Worm (Caenorhabditis elegans) whole organism, late embryonic: ENCODE data around the gene ZK666.15.

Experiments used
- C08G9.2 ChIP-seq: sonication (generic microtip); optimal IDR thresholded peaks from 2 replicates; lab custom pipeline; 2016; ENCODE audit warnings: mild to moderate bottlenecking, missing genetic modification characterization, moderate library complexity, missing compliant biosample characterization
- K02D7.2 ChIP-seq: sonication (generic microtip); optimal IDR thresholded peaks from 2 replicates; lab custom pipeline; 2017; ENCODE audit warnings: mild to moderate bottlenecking, missing genetic modification characterization, missing compliant biosample characterization
- ahr-1 ChIP-seq: sonication (generic microtip); optimal IDR thresholded peaks from 2 replicates; lab custom pipeline; 2016; ENCODE audit warnings: missing genetic modification characterization, missing compliant biosample characterization
- ama-1 ChIP-seq: fragments of 150-350 bp; optimal IDR thresholded peaks from 2 replicates; lab custom pipeline; 2014
- ceh-19 ChIP-seq: fragments of 200-800 bp; sonication (Bioruptor generic); optimal IDR thresholded peaks from 2 replicates; lab custom pipeline; 2018; ENCODE audit warnings: mild to moderate bottlenecking, missing genetic modification characterization, missing compliant biosample characterization
- ceh-2 ChIP-seq: sonication (generic microtip); optimal IDR thresholded peaks from 2 replicates; lab custom pipeline; 2016; ENCODE audit warnings: missing genotype, missing genetic modification characterization, missing compliant biosample characterization
- ceh-22 ChIP-seq: sonication (generic microtip); optimal IDR thresholded peaks from 2 replicates; lab custom pipeline; 2017; ENCODE audit warnings: missing biosample characterization, missing genetic modification characterization
- ceh-24 ChIP-seq: sonication (generic microtip); optimal IDR thresholded peaks from 2 replicates; lab custom pipeline; 2016; ENCODE audit warnings: mild to moderate bottlenecking, missing genetic modification characterization, missing compliant biosample characterization
- ceh-31 ChIP-seq: sonication (generic microtip); optimal IDR thresholded peaks from 2 replicates; lab custom pipeline; 2016; ENCODE audit warnings: missing genetic modification characterization, missing compliant biosample characterization
- ceh-34 ChIP-seq: sonication (generic microtip); optimal IDR thresholded peaks from 2 replicates; lab custom pipeline; 2016; ENCODE audit warnings: mild to moderate bottlenecking, missing genetic modification characterization, missing compliant biosample characterization
- che-1 ChIP-seq: sonication (generic microtip); optimal IDR thresholded peaks from 2 replicates; lab custom pipeline; 2016; ENCODE audit warnings: mild to moderate bottlenecking, missing genetic modification characterization, missing compliant biosample characterization
- dmd-4 ChIP-seq: sonication (generic microtip); optimal IDR thresholded peaks from 2 replicates; lab custom pipeline; 2016; ENCODE audit warnings: borderline replicate concordance, missing genetic modification characterization, missing compliant biosample characterization
- dve-1 ChIP-seq: sonication (generic microtip); optimal IDR thresholded peaks from 2 replicates; lab custom pipeline; 2017; ENCODE audit warnings: antibody characterized with exemption, mild to moderate bottlenecking, missing genetic modification characterization, missing compliant biosample characterization
- ets-4 ChIP-seq: sonication (generic microtip); optimal IDR thresholded peaks from 2 replicates; lab custom pipeline; 2016; ENCODE audit warnings: missing genetic modification characterization, missing compliant biosample characterization
- eyg-1 ChIP-seq: sonication (generic microtip); optimal IDR thresholded peaks from 2 replicates; lab custom pipeline; 2016; ENCODE audit warnings: missing genotype, missing genetic modification characterization, missing compliant biosample characterization
- fkh-10 ChIP-seq: fragments of 150-350 bp; optimal IDR thresholded peaks from 2 replicates; lab custom pipeline; 2014; ENCODE audit warnings: missing biosample characterization, missing genetic modification reagents, missing genetic modification characterization
- hlh-13 ChIP-seq: fragments of 200-800 bp; sonication (Bioruptor generic); optimal IDR thresholded peaks from 2 replicates; lab custom pipeline; 2018; ENCODE audit warnings: mild to moderate bottlenecking, missing genetic modification characterization, missing compliant biosample characterization
- hlh-30 ChIP-seq: sonication (generic microtip); optimal IDR thresholded peaks from 2 replicates; lab custom pipeline; 2017; ENCODE audit warnings: antibody characterized with exemption, missing genetic modification characterization, missing compliant biosample characterization; ENCODE audit not compliant: insufficient read depth
- hlh-8 ChIP-seq: sonication (generic microtip); optimal IDR thresholded peaks from 2 replicates; lab custom pipeline; 2016; ENCODE audit warnings: missing genotype, missing genetic modification characterization, missing compliant biosample characterization
- lim-6 ChIP-seq: sonication (generic microtip); optimal IDR thresholded peaks from 2 replicates; lab custom pipeline; 2016; ENCODE audit warnings: missing genetic modification characterization, missing compliant biosample characterization
- lin-11 ChIP-seq: fragments of 200-800 bp; sonication (Bioruptor generic); optimal IDR thresholded peaks from 2 replicates; lab custom pipeline; 2018; ENCODE audit warnings: mild to moderate bottlenecking, missing genetic modification characterization, missing compliant biosample characterization
- madf-2 ChIP-seq: sonication (generic microtip); optimal IDR thresholded peaks from 2 replicates; lab custom pipeline; 2017; ENCODE audit warnings: missing genetic modification characterization, missing compliant biosample characterization
- nfya-1 ChIP-seq: sonication (generic microtip); optimal IDR thresholded peaks from 2 replicates; lab custom pipeline; 2017; ENCODE audit warnings: missing genetic modification characterization, mild to moderate bottlenecking, missing compliant biosample characterization, antibody characterized with exemption, moderate library complexity
- nhr-11 ChIP-seq: fragments of 150-350 bp; optimal IDR thresholded peaks from 2 replicates; lab custom pipeline; 2014; ENCODE audit warnings: missing biosample characterization, missing genetic modification characterization
- nhr-232 ChIP-seq: sonication (generic microtip); optimal IDR thresholded peaks from 2 replicates; lab custom pipeline; 2016; ENCODE audit warnings: missing genetic modification characterization, missing compliant biosample characterization
- pat-9 ChIP-seq: fragments of 200-800 bp; sonication (Bioruptor generic); optimal IDR thresholded peaks from 2 replicates; lab custom pipeline; 2018; ENCODE audit warnings: mild to moderate bottlenecking, missing genetic modification characterization, moderate library complexity, missing compliant biosample characterization
- pha-2 ChIP-seq: sonication (generic microtip); optimal IDR thresholded peaks from 2 replicates; lab custom pipeline; 2017; ENCODE audit warnings: mild to moderate bottlenecking, missing genetic modification characterization, missing compliant biosample characterization
- pha-4 ChIP-seq: fragments of 150-350 bp; optimal IDR thresholded peaks from 2 replicates; lab custom pipeline; 2018; ENCODE audit warnings: missing biosample characterization, missing genetic modification reagents, missing genetic modification characterization
- pros-1 ChIP-seq: fragments of 150-350 bp; optimal IDR thresholded peaks from 2 replicates; lab custom pipeline; 2014; ENCODE audit warnings: missing biosample characterization, missing genetic modification reagents, missing genetic modification characterization
- ref-2 ChIP-seq: sonication (generic microtip); optimal IDR thresholded peaks from 2 replicates; lab custom pipeline; 2016; ENCODE audit warnings: missing genetic modification characterization, missing compliant biosample characterization
- rnt-1 ChIP-seq: sonication (generic microtip); optimal IDR thresholded peaks from 2 replicates; lab custom pipeline; 2016; ENCODE audit warnings: missing genetic modification characterization, missing compliant biosample characterization
- sdc-2 ChIP-seq: sonication (generic microtip); optimal IDR thresholded peaks from 2 replicates; lab custom pipeline; 2016; ENCODE audit warnings: missing genotype, missing genetic modification characterization, missing compliant biosample characterization
- sox-4 ChIP-seq: sonication (generic microtip); optimal IDR thresholded peaks from 2 replicates; lab custom pipeline; 2017; ENCODE audit warnings: mild to moderate bottlenecking, missing genetic modification characterization, inconsistent platforms, missing compliant biosample characterization
- syd-9 ChIP-seq: sonication (generic microtip); optimal IDR thresholded peaks from 2 replicates; lab custom pipeline; 2016; ENCODE audit warnings: mild to moderate bottlenecking, missing genetic modification characterization, moderate library complexity, missing compliant biosample characterization
- ttx-3 ChIP-seq: sonication (generic microtip); optimal IDR thresholded peaks from 2 replicates; lab custom pipeline; 2016; ENCODE audit warnings: missing genetic modification reagents, missing genetic modification characterization, missing compliant biosample characterization

Gene ZK666.15

DNA sequence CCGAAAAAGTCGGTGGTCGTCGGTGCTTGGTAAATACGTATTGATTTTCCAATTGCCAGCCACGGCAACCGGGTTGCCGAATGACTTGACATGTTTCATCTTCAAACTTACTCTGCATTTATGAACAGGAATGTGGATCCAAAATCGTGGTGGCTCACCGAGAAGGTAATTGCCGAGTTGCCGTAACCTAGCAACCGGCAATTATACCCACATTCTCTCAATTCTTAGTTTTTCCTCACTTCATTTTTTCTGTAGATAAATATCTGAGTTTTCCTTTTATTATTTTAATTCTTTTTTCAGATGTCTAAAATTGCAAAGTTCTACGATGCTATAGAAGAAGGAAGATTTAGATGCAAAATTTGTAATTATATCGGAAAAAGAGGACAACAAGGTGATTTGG lies 34.2 kb upstream of the ZK666.15 start, which contains the start of gene ZK673.4:
Gene ZK673.4 (plus strand): TSS at position 301 of the 400 bp plus-strand sequence.
- TF ChIP-seq che-1 (tag; lab: Kevin White, UChicago) (no peak), pha-4 (no peak), hlh-30 (tag; lab: Kevin White, UChicago) (no peak), sdc-2 (no peak), ceh-34 (no peak)

- TF ChIP-seq dve-1: no peak
- no peak for TF ChIP-seq ceh-31 (tag; lab: Kevin White, UChicago)
- TF ChIP-seq C08G9.2 (tag; lab: Kevin White, UChicago): no peak
- TF ChIP-seq dmd-4 (tag; lab: Kevin White, UChicago): no peak
- TF ChIP-seq eyg-1 (tag; lab: Kevin White, UChicago): no peak
- no peak for TF ChIP-seq K02D7.2 (tag; lab: Kevin White, UChicago)
- TF ChIP-seq ceh-24 (tag; lab: Kevin White, UChicago): no peak
- no peak for TF ChIP-seq syd-9 (tag; lab: Kevin White, UChicago)
- TF ChIP-seq nfya-1 (tag; lab: Kevin White, UChicago): no peak
- TF ChIP-seq hlh-13 (GFP tag; lab: Kevin White, UChicago): no peak
- no peak for TF ChIP-seq pha-2 (tag; lab: Kevin White, UChicago)
- no peak for TF ChIP-seq ceh-19
- TF ChIP-seq pros-1 (tag; lab: Kevin White, UChicago): no peak
- TF ChIP-seq pha-4: no peak
- TF ChIP-seq rnt-1 (tag; lab: Kevin White, UChicago): no peak
- no peak for TF ChIP-seq pat-9 (tag; lab: Kevin White, UChicago)
- no peak for TF ChIP-seq ets-4 (tag; lab: Kevin White, UChicago)
Measured at ce11 chrII:10456979-10457378, 29.9 kb upstream of the ZK666.15 start, which contains the start of gene ZK673.11. Gene ZK673.11, plus strand, starts transcription at chrII:10457279.

ce11 chrII:10461207-10461606 lies 25.6 kb upstream of the ZK666.15 start, which contains the start of gene ZK673.5:
Gene ZK673.5, plus strand, starts transcription at chrII:10461507.
- TF ChIP-seq hlh-13 (GFP tag; lab: Kevin White, UChicago) (no peak), ama-1 (lab: Kevin White, UChicago) (no peak), nhr-11 (tag; lab: Kevin White, UChicago) (no peak), hlh-8 (tag; lab: Kevin White, UChicago) (no peak)

DNA sequence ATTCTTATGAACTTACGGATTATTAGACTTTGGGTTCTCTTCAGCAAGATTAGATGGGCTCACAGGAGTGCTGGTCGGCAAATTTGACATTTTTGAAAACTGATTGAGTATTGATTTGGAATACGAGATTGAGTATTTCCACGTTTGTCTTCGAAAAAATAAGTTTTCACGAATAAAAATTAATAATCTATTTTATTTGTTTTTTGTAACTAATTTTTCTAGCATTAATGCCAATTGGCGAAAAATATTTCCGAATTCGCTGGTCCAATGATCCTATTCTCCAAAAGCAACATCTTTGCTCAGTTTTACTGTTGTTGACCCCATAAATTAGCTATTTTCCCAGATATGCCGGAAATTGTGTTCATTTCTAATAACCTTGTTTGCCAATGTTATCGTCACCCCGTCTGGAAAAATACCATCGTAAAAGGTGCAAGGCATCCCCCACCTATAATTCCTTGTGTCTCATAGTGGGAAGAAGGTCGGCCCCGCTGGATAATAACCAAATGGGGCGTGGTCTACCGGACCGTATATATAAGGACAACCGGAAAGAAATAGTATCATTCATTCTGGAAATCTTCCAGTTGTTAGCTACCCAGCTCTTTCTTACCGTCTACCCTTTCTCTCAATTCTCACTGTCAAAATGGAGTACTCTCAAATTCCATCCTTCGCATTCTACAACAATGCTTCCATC lies 22.5 kb upstream of the ZK666.15 start, which contains the start of the genes ZK673.6 and sdz-37:
Gene ZK673.6 (minus strand): TSS at position 101 of the 691 bp plus-strand sequence.
Gene sdz-37 (plus strand): TSS at position 641 of the 691 bp plus-strand sequence.
- TF ChIP-seq ahr-1 (tag; lab: Kevin White, UChicago): no peak
- TF ChIP-seq dmd-4 (tag; lab: Kevin White, UChicago): no peak
- no peak for TF ChIP-seq ttx-3 (tag; lab: Kevin White, UChicago)
- TF ChIP-seq ceh-22 (tag; lab: Kevin White, UChicago): no peak

DNA sequence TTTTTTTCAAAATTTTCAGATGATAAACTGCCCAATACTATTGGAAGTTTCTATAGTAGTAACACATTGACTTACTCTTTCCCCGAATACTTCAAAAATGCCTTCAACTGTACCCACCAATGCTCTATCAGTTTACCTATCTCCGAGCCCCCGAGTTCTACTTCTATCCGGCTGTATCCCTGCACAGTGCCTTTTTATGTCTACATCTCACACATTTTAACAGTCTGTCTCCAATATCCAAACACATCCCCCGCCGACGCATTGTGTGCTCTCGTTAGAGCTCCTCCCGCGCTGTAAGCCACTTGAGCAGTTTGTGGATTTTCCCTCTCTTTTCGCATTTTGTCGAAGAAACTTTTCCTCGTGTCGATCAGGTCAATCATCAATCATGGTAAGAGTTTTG lies 20.3 kb upstream of the ZK666.15 start, which contains the start of gene tnc-2:
Gene tnc-2 (plus strand): TSS at position 301 of the 400 bp plus-strand sequence.
- TF ChIP-seq ttx-3 (tag; lab: Kevin White, UChicago) (no peak), lin-11 (tag; lab: Kevin White, UChicago) (no peak)

DNA sequence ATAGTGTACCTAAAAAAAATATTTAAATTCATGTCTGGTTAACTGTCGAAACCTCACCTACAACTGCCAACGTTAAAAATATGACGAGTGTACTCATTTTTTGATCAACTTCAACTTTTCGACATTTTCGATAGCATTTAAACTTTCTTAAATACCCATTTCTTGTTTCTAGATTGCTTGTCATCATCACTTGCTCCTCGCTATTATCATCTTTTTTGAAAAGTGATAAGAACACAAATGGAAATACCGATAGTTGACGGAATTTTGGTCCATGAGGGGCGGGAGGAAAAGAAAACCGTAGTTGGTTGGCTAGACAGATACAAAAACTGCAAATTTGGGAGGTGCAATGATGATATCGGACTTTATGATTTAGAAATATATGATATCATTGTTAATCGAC lies 16.7 kb upstream of the ZK666.15 start, which contains the start of gene clec-143:
Gene clec-143 (minus strand): TSS at position 139 of the 400 bp plus-strand sequence.
- TF ChIP-seq ama-1 (lab: Kevin White, UChicago): no peak
- no peak for TF ChIP-seq lin-11 (tag; lab: Kevin White, UChicago)
- TF ChIP-seq fkh-10: no peak
- TF ChIP-seq pat-9 (tag; lab: Kevin White, UChicago): no peak
- no peak for TF ChIP-seq lim-6 (tag; lab: Kevin White, UChicago)
- no peak for TF ChIP-seq dve-1
- TF ChIP-seq sox-4 (tag; lab: Kevin White, UChicago): no peak
- TF ChIP-seq nhr-232: no peak
- TF ChIP-seq pha-4: no peak
- no peak for TF ChIP-seq ceh-34
- TF ChIP-seq ref-2: no peak
- TF ChIP-seq pha-2 (tag; lab: Kevin White, UChicago): no peak
- no peak for TF ChIP-seq madf-2 (tag; lab: Kevin White, UChicago)
- no peak for TF ChIP-seq ceh-2 (tag; lab: Kevin White, UChicago)
